Worm (Caenorhabditis elegans) whole organism, early embryonic: ENCODE measurements around the gene tag-294.

Source experiments
- B0310.2 ChIP-seq: sonication (generic microtip); optimal IDR thresholded peaks from 2 replicates; lab custom pipeline; 2016; ENCODE audit warnings: mild to moderate bottlenecking, missing genetic modification characterization, missing compliant biosample characterization
- F13C5.2 ChIP-seq: sonication (generic microtip); optimal IDR thresholded peaks from 2 replicates; lab custom pipeline; 2017; ENCODE audit warnings: mild to moderate bottlenecking, missing genetic modification characterization, inconsistent platforms, missing compliant biosample characterization
- aly-1 ChIP-seq: sonication (generic microtip); optimal IDR thresholded peaks from 2 replicates; lab custom pipeline; 2016; ENCODE audit warnings: missing genetic modification characterization, missing compliant biosample characterization
- ama-1 ChIP-seq: fragments of 150-350 bp; optimal IDR thresholded peaks from 2 replicates; lab custom pipeline; 2014
- ceh-13 ChIP-seq: fragments of 200-800 bp; sonication (Bioruptor generic); optimal IDR thresholded peaks from 2 replicates; lab custom pipeline; 2018; ENCODE audit warnings: mild to moderate bottlenecking, missing genetic modification characterization, missing compliant biosample characterization
- ceh-36 ChIP-seq: sonication (generic microtip); optimal IDR thresholded peaks from 2 replicates; lab custom pipeline; 2016; ENCODE audit warnings: missing genetic modification characterization, inconsistent platforms, missing compliant biosample characterization
- ets-7 ChIP-seq: sonication (generic microtip); optimal IDR thresholded peaks from 2 replicates; lab custom pipeline; 2016; ENCODE audit warnings: missing genotype, missing genetic modification characterization, missing compliant biosample characterization
- flt-1 ChIP-seq: fragments of 200-800 bp; sonication (Bioruptor generic); IDR thresholded peaks from 2 replicates; pipeline ENCODE4 v1.3.6; 2022; ENCODE audit warnings: missing genetic modification characterization, missing compliant biosample characterization
- hmbx-1 ChIP-seq: sonication (generic microtip); optimal IDR thresholded peaks from 2 replicates; lab custom pipeline; 2016; ENCODE audit warnings: mild to moderate bottlenecking, missing genetic modification characterization, missing compliant biosample characterization
- hmg-4 ChIP-seq: fragments of 200-800 bp; sonication (Bioruptor generic); optimal IDR thresholded peaks from 2 replicates; lab custom pipeline; 2018; ENCODE audit warnings: mild to moderate bottlenecking, missing genetic modification characterization, missing compliant biosample characterization
- hnd-1 ChIP-seq: sonication (generic microtip); optimal IDR thresholded peaks from 2 replicates; lab custom pipeline; 2016; ENCODE audit warnings: missing genetic modification characterization, missing compliant biosample characterization
- pes-1 ChIP-seq: fragments of 200-800 bp; sonication (Bioruptor generic); IDR thresholded peaks from 2 replicates; pipeline ENCODE4 v1.3.6; 2022; ENCODE audit warnings: missing genetic modification reagents, missing genetic modification characterization, missing compliant biosample characterization
- scrt-1 ChIP-seq: fragments of 200-800 bp; sonication (Bioruptor generic); IDR thresholded peaks from 2 replicates; pipeline ENCODE4 v1.3.6; 2022; ENCODE audit warnings: missing genetic modification characterization, missing compliant biosample characterization
- sea-1 ChIP-seq: fragments of 200-800 bp; sonication (Bioruptor generic); conservative IDR thresholded peaks from 2 replicates; pipeline ENCODE4 v1.3.6; 2022; ENCODE audit warnings: missing genetic modification characterization, missing compliant biosample characterization
- tbx-11 ChIP-seq: fragments of 200-800 bp; sonication (Bioruptor generic); IDR thresholded peaks from 2 replicates; pipeline ENCODE4 v1.3.6; 2022; ENCODE audit warnings: missing genetic modification characterization, missing compliant biosample characterization
- tbx-37 ChIP-seq: fragments of 200-800 bp; sonication (Bioruptor generic); conservative IDR thresholded peaks from 2 replicates; pipeline ENCODE4 v1.3.6; 2022; ENCODE audit warnings: missing genetic modification reagents, missing genetic modification characterization, missing compliant biosample characterization
- tra-4 ChIP-seq: sonication (generic microtip); optimal IDR thresholded peaks from 2 replicates; lab custom pipeline; 2017; ENCODE audit warnings: missing genetic modification characterization, missing compliant biosample characterization

tag-294 gene

ce11 chrX:5753141-5753540, 10.1 kb downstream of the tag-294 start:
- TF ChIP-seq ceh-13 (no peak), F13C5.2 (no peak), hnd-1 (tag; lab: Kevin White, UChicago) (no peak), ama-1 (lab: Kevin White, UChicago) (no peak), hmg-4 (no peak), scrt-1 (no peak)

ce11 chrX:5746665-5747064, 16.5 kb downstream of the tag-294 start:
- no peak for TF ChIP-seq F13C5.2
- no peak for TF ChIP-seq B0310.2 (tag; lab: Kevin White, UChicago)
- no peak for TF ChIP-seq sea-1 (GFP tag; lab: Robert Waterston, UW)
- no peak for TF ChIP-seq tra-4 (tag; lab: Kevin White, UChicago)
- no peak for TF ChIP-seq hmg-4
- TF ChIP-seq tbx-37 (GFP tag; lab: Robert Waterston, UW): no peak
- TF ChIP-seq ceh-36 (tag; lab: Kevin White, UChicago): no peak
- TF ChIP-seq flt-1 (GFP tag; lab: Robert Waterston, UW): no peak
- no peak for TF ChIP-seq ama-1 (lab: Kevin White, UChicago)
- no peak for TF ChIP-seq aly-1 (tag; lab: Kevin White, UChicago)
- no peak for TF ChIP-seq hmbx-1 (tag; lab: Kevin White, UChicago)
- TF ChIP-seq pes-1: no peak
- TF ChIP-seq hnd-1 (tag; lab: Kevin White, UChicago): no peak
- TF ChIP-seq ets-7 (tag; lab: Kevin White, UChicago): no peak
- no peak for TF ChIP-seq ceh-13

ce11 chrX:5743209-5743608, 20.0 kb downstream of the tag-294 start, which contains the start of gene gnrr-4:
Gene gnrr-4, minus strand, starts transcription at chrX:5743309.
- no peak for TF ChIP-seq tbx-11 (GFP tag; lab: Robert Waterston, UW)
- no peak for TF ChIP-seq tbx-37 (GFP tag; lab: Robert Waterston, UW)
- no peak for TF ChIP-seq ceh-13
- no peak for TF ChIP-seq hmg-4
- no peak for TF ChIP-seq aly-1 (tag; lab: Kevin White, UChicago)
- no peak for TF ChIP-seq sea-1 (GFP tag; lab: Robert Waterston, UW)
- TF ChIP-seq B0310.2 (tag; lab: Kevin White, UChicago): no peak
- no peak for TF ChIP-seq ets-7 (tag; lab: Kevin White, UChicago)
- no peak for TF ChIP-seq pes-1
- TF ChIP-seq ceh-36 (tag; lab: Kevin White, UChicago): no peak
- no peak for TF ChIP-seq hmbx-1 (tag; lab: Kevin White, UChicago)
- TF ChIP-seq hnd-1 (tag; lab: Kevin White, UChicago): no peak
- no peak for TF ChIP-seq scrt-1
- TF ChIP-seq flt-1 (GFP tag; lab: Robert Waterston, UW): no peak
- no peak for TF ChIP-seq ama-1 (lab: Kevin White, UChicago)
- TF ChIP-seq F13C5.2: no peak
- TF ChIP-seq tra-4 (tag; lab: Kevin White, UChicago): no peak

ce11 chrX:5733728-5734252, 29.4 kb downstream of the tag-294 start, which contains the start of gene rgs-6:
Gene rgs-6, minus strand, starts transcription at chrX:5733778.
- TF ChIP-seq B0310.2 (tag; lab: Kevin White, UChicago) (no peak), F13C5.2 (no peak), ets-7 (tag; lab: Kevin White, UChicago) (no peak), ceh-36 (tag; lab: Kevin White, UChicago) (no peak), tra-4 (tag; lab: Kevin White, UChicago) (no peak), ama-1 (lab: Kevin White, UChicago) (no peak), ceh-13 (no peak), aly-1 (tag; lab: Kevin White, UChicago) (no peak), sea-1 (GFP tag; lab: Robert Waterston, UW) (no peak), scrt-1 (no peak), pes-1 (no peak)

ce11 chrX:5728956-5729467, 34.2 kb downstream of the tag-294 start:
- TF ChIP-seq tra-4 (tag; lab: Kevin White, UChicago): no peak
- TF ChIP-seq F13C5.2: peak; percentile 31

- TF ChIP-seq F13C5.2 (no peak), aly-1 (tag; lab: Kevin White, UChicago) (no peak), scrt-1 (no peak), hmg-4 (no peak), ets-7 (tag; lab: Kevin White, UChicago) (no peak), hmbx-1 (tag; lab: Kevin White, UChicago) (no peak), hnd-1 (tag; lab: Kevin White, UChicago) (no peak)
Observed at ce11 chrX:5726160-5726559, 37.0 kb downstream of the tag-294 start.

ce11 chrX:5724544-5724943, 38.6 kb downstream of the tag-294 start:
- TF ChIP-seq aly-1 (tag; lab: Kevin White, UChicago): no peak

- TF ChIP-seq aly-1 (tag; lab: Kevin White, UChicago): no peak
Observed at ce11 chrX:5723758-5724157, 39.4 kb downstream of the tag-294 start.

- TF ChIP-seq ceh-36 (tag; lab: Kevin White, UChicago) (no peak), scrt-1 (no peak), tbx-11 (GFP tag; lab: Robert Waterston, UW) (no peak), hnd-1 (tag; lab: Kevin White, UChicago) (no peak), tbx-37 (GFP tag; lab: Robert Waterston, UW) (no peak), sea-1 (GFP tag; lab: Robert Waterston, UW) (no peak), flt-1 (GFP tag; lab: Robert Waterston, UW) (no peak), ets-7 (tag; lab: Kevin White, UChicago) (no peak), aly-1 (tag; lab: Kevin White, UChicago) (no peak), pes-1 (no peak), hmg-4 (no peak), B0310.2 (tag; lab: Kevin White, UChicago) (no peak), ceh-13 (no peak), hmbx-1 (tag; lab: Kevin White, UChicago) (no peak), ama-1 (lab: Kevin White, UChicago) (no peak), F13C5.2 (no peak), tra-4 (tag; lab: Kevin White, UChicago) (no peak)
Observed at ce11 chrX:5720929-5721328, 42.3 kb downstream of the tag-294 start.
